Fruit fly (Drosophila melanogaster) whole organism, embryonic: ENCODE measurements around the gene ND-39.

Experiments
- Atf-2 ChIP-seq: fragments of 200-800 bp; sonication (Bioruptor generic); optimal IDR thresholded peaks from 2 replicates; lab custom pipeline; 2016; ENCODE audit warnings: missing biosample characterization, missing genetic modification characterization
- Bteb2 ChIP-seq: fragments of 200-800 bp; sonication (Bioruptor generic); optimal IDR thresholded peaks from 2 replicates; lab custom pipeline; 2016; ENCODE audit warnings: missing biosample characterization, missing genetic modification characterization
- CG10462 ChIP-seq: fragments of 200-800 bp; sonication (Bioruptor generic); optimal IDR thresholded peaks from 2 replicates; lab custom pipeline; 2016; ENCODE audit warnings: missing biosample characterization, missing genetic modification characterization
- CG10979 ChIP-seq: fragments of 200-800 bp; sonication (Bioruptor generic); optimal IDR thresholded peaks from 2 replicates; lab custom pipeline; 2018; ENCODE audit warnings: missing biosample characterization, mild to moderate bottlenecking, missing genetic modification characterization, moderate library complexity
- CG13424 ChIP-seq: fragments of 200-800 bp; sonication (Bioruptor generic); optimal IDR thresholded peaks from 2 replicates; lab custom pipeline; 2019; ENCODE audit warnings: missing biosample characterization, mild to moderate bottlenecking, missing genetic modification characterization, moderate library complexity
- CG15011 ChIP-seq: fragments of 200-800 bp; sonication (Bioruptor generic); optimal IDR thresholded peaks from 3 replicates; lab custom pipeline; 2018; ENCODE audit warnings: missing biosample characterization, mild to moderate bottlenecking, missing genetic modification characterization
- CG15269 ChIP-seq: fragments of 200-800 bp; sonication (Bioruptor generic); optimal IDR thresholded peaks from 2 replicates; lab custom pipeline; 2018; ENCODE audit warnings: missing biosample characterization, mild to moderate bottlenecking, missing genetic modification characterization, moderate library complexity
- CG16815 ChIP-seq: fragments of 200-800 bp; sonication (Bioruptor generic); optimal IDR thresholded peaks from 3 replicates; lab custom pipeline; 2017; ENCODE audit warnings: missing biosample characterization, mild to moderate bottlenecking, missing genetic modification characterization
- CG17328 ChIP-seq: fragments of 200-800 bp; sonication (Bioruptor generic); IDR thresholded peaks from 2 replicates; pipeline ENCODE4 v1.3.6; 2022; ENCODE audit warnings: missing biosample characterization, missing genetic modification characterization
- CG31441 ChIP-seq: fragments of 200-800 bp; sonication (Bioruptor generic); IDR thresholded peaks from 2 replicates; pipeline ENCODE4 v1.3.6; 2022; ENCODE audit warnings: missing biosample characterization, missing genetic modification characterization
- CG3847 ChIP-seq: fragments of 200-800 bp; sonication (Bioruptor generic); IDR thresholded peaks from 2 replicates; pipeline ENCODE4 v1.3.6; 2022; ENCODE audit warnings: missing biosample characterization, missing genetic modification characterization
- CG7786 ChIP-seq: fragments of 200-800 bp; sonication (Bioruptor generic); optimal IDR thresholded peaks from 2 replicates; lab custom pipeline; 2016; ENCODE audit warnings: missing biosample characterization, missing genetic modification characterization
- CG7928 ChIP-seq: fragments of 200-800 bp; sonication (Bioruptor generic); optimal IDR thresholded peaks from 2 replicates; lab custom pipeline; 2017; ENCODE audit warnings: missing biosample characterization, mild to moderate bottlenecking, missing genetic modification characterization
- CTCF ChIP-seq: fragments of 200-800 bp; sonication (Bioruptor generic); optimal IDR thresholded peaks from 2 replicates; lab custom pipeline; 2017; ENCODE audit warnings: missing biosample characterization, mild to moderate bottlenecking, missing genetic modification characterization, moderate library complexity
- Chrac-16 ChIP-seq: fragments of 200-800 bp; sonication (Bioruptor generic); optimal IDR thresholded peaks from 3 replicates; lab custom pipeline; 2016; ENCODE audit warnings: missing biosample characterization, missing genetic modification characterization
- D19B ChIP-seq: fragments of 200-800 bp; sonication (Bioruptor generic); optimal IDR thresholded peaks from 2 replicates; lab custom pipeline; 2017; ENCODE audit warnings: missing biosample characterization, mild to moderate bottlenecking, missing genetic modification characterization
- Deaf1 ChIP-seq: fragments of 200-800 bp; optimal IDR thresholded peaks from 3 replicates; lab custom pipeline; 2019; ENCODE audit warnings: missing biosample characterization, mild to moderate bottlenecking, missing genetic modification characterization, moderate library complexity
- E2f2 ChIP-seq: fragments of 200-800 bp; sonication (Bioruptor generic); IDR thresholded peaks from 2 replicates; pipeline ENCODE4 v1.3.6; 2022; ENCODE audit warnings: missing biosample characterization, missing genetic modification characterization
- Fer3 ChIP-seq: fragments of 200-800 bp; sonication (Bioruptor generic); optimal IDR thresholded peaks from 2 replicates; lab custom pipeline; 2018; ENCODE audit warnings: missing biosample characterization, mild to moderate bottlenecking, missing genetic modification characterization, moderate library complexity
- Hmx ChIP-seq: fragments of 200-800 bp; sonication (Bioruptor generic); optimal IDR thresholded peaks from 2 replicates; lab custom pipeline; 2016; ENCODE audit warnings: missing biosample characterization, missing genetic modification characterization
- Hr3 ChIP-seq: fragments of 200-800 bp; sonication (Bioruptor generic); optimal IDR thresholded peaks from 3 replicates; lab custom pipeline; 2016; ENCODE audit warnings: missing biosample characterization, missing genetic modification characterization
- NC2α ChIP-seq: fragments of 200-800 bp; sonication (Bioruptor generic); optimal IDR thresholded peaks from 2 replicates; lab custom pipeline; 2016; ENCODE audit warnings: missing biosample characterization, missing genetic modification characterization
- NfI ChIP-seq: fragments of 200-800 bp; sonication (Bioruptor generic); optimal IDR thresholded peaks from 3 replicates; lab custom pipeline; 2018; ENCODE audit warnings: missing biosample characterization, mild to moderate bottlenecking, missing genetic modification characterization, moderate library complexity
- Ravus ChIP-seq: fragments of 200-800 bp; sonication (Bioruptor generic); IDR thresholded peaks from 2 replicates; pipeline ENCODE4 v1.3.6; 2022; ENCODE audit warnings: missing biosample characterization, missing genetic modification characterization
- Rx ChIP-seq: fragments of 200-800 bp; sonication (Bioruptor generic); IDR thresholded peaks from 2 replicates; pipeline ENCODE4 v1.3.6; 2022; ENCODE audit warnings: missing biosample characterization, missing genetic modification characterization
- Tbp ChIP-seq: fragments of >200 bp; optimal IDR thresholded peaks from 2 replicates; lab custom pipeline; 2018; ENCODE audit warnings: missing biosample characterization, missing genetic modification characterization
- Usf ChIP-seq: fragments of 200-800 bp; sonication (Bioruptor generic); optimal IDR thresholded peaks from 2 replicates; lab custom pipeline; 2017; ENCODE audit warnings: missing genotype, missing biosample characterization, missing genetic modification characterization
- aop ChIP-seq: fragments of 200-800 bp; sonication (Bioruptor generic); IDR thresholded peaks from 2 replicates; pipeline ENCODE4 v1.3.6; 2022; ENCODE audit warnings: missing biosample characterization, missing genetic modification characterization
- bowl ChIP-seq: fragments of 200-800 bp; sonication (Bioruptor generic); IDR thresholded peaks from 2 replicates; pipeline ENCODE4 v1.3.6; 2022; ENCODE audit warnings: missing biosample characterization, missing genetic modification characterization
- dmrt99B ChIP-seq: fragments of 200-800 bp; sonication (Bioruptor generic); optimal IDR thresholded peaks from 2 replicates; lab custom pipeline; 2018; ENCODE audit warnings: missing biosample characterization, mild to moderate bottlenecking, missing genetic modification characterization, moderate library complexity
- fd102C ChIP-seq: fragments of 200-800 bp; sonication (Bioruptor generic); optimal IDR thresholded peaks from 2 replicates; lab custom pipeline; 2018; ENCODE audit warnings: missing biosample characterization, mild to moderate bottlenecking, missing genetic modification characterization, moderate library complexity
- fu2 ChIP-seq: fragments of 200-800 bp; sonication (Bioruptor generic); optimal IDR thresholded peaks from 2 replicates; lab custom pipeline; 2016; ENCODE audit warnings: missing biosample characterization, missing genetic modification characterization
- gce ChIP-seq: fragments of 200-800 bp; sonication (Bioruptor generic); IDR thresholded peaks from 3 replicates; pipeline ENCODE4 v1.3.6; 2022; ENCODE audit warnings: missing biosample characterization, missing genetic modification characterization
- her ChIP-seq: fragments of 200-800 bp; sonication (Bioruptor generic); optimal IDR thresholded peaks from 2 replicates; lab custom pipeline; 2016; ENCODE audit warnings: missing biosample characterization, missing genetic modification characterization
- insv ChIP-seq, 2 experiments: fragments of 200-800 bp; sonication (Bioruptor generic); optimal IDR thresholded peaks; 3 replicates each; lab custom pipeline; 2016 to 2018; ENCODE audit warnings: missing biosample characterization in 2 of 2, missing genetic modification characterization in 2 of 2
- lola ChIP-seq, 3 experiments: fragments of >200 bp in 2 of 3; fragments of 200-800 bp in 1 of 3; sonication (Bioruptor generic) in 1 of 3; optimal IDR thresholded peaks; 2 replicates each; lab custom pipeline; 2017 to 2019; ENCODE audit warnings: missing biosample characterization in 3 of 3, missing genetic modification characterization in 3 of 3, mild to moderate bottlenecking in 1 of 3, moderate library complexity in 1 of 3
- maf-S ChIP-seq: fragments of 200-800 bp; sonication (Bioruptor generic); optimal IDR thresholded peaks from 2 replicates; lab custom pipeline; 2016; ENCODE audit warnings: missing biosample characterization, missing genetic modification characterization
- nerfin-1 ChIP-seq: fragments of 200-800 bp; sonication (Bioruptor generic); optimal IDR thresholded peaks from 3 replicates; lab custom pipeline; 2019; ENCODE audit warnings: missing biosample characterization, mild to moderate bottlenecking, missing genetic modification characterization, moderate library complexity
- odd ChIP-seq: fragments of 200-800 bp; sonication (Bioruptor generic); optimal IDR thresholded peaks from 2 replicates; lab custom pipeline; 2017; ENCODE audit warnings: missing biosample characterization, mild to moderate bottlenecking, missing genetic modification characterization
- p53 ChIP-seq: fragments of 200-800 bp; sonication (Bioruptor generic); optimal IDR thresholded peaks from 2 replicates; lab custom pipeline; 2016; ENCODE audit warnings: missing biosample characterization, missing genetic modification characterization
- pan ChIP-seq, 4 experiments: fragments of >200 bp in 3 of 4; fragments of 200-800 bp in 1 of 4; sonication (Bioruptor generic) in 1 of 4; optimal IDR thresholded peaks in 3 of 4; IDR thresholded peaks in 1 of 4; 2 replicates each; pipeline versions ENCODE4 v1.3.6 to Lab custom; 2017 to 2022; ENCODE audit warnings: missing biosample characterization in 2 of 4, missing genetic modification characterization in 2 of 4, mixed read lengths in 1 of 4
- pb ChIP-seq: fragments of 200-800 bp; sonication (Bioruptor generic); optimal IDR thresholded peaks from 3 replicates; lab custom pipeline; 2016; ENCODE audit warnings: missing biosample characterization, missing genetic modification characterization
- pros ChIP-seq: fragments of 200-800 bp; sonication (Bioruptor generic); optimal IDR thresholded peaks from 3 replicates; lab custom pipeline; 2019; ENCODE audit warnings: missing biosample characterization, mild to moderate bottlenecking, missing genetic modification characterization, moderate library complexity
- run ChIP-seq: fragments of 200-800 bp; sonication (Bioruptor generic); optimal IDR thresholded peaks from 3 replicates; lab custom pipeline; 2018; ENCODE audit warnings: missing biosample characterization, mild to moderate bottlenecking, missing genetic modification characterization
- sd ChIP-seq: fragments of 200-800 bp; sonication (Bioruptor generic); optimal IDR thresholded peaks from 3 replicates; lab custom pipeline; 2018; ENCODE audit warnings: missing biosample characterization, mild to moderate bottlenecking, missing genetic modification characterization, moderate library complexity
- sr ChIP-seq: fragments of 200-800 bp; sonication (Bioruptor generic); IDR thresholded peaks from 3 replicates; pipeline ENCODE4 v1.3.6; 2022; ENCODE audit warnings: missing biosample characterization, missing genetic modification characterization
- stc ChIP-seq: fragments of 200-800 bp; sonication (Bioruptor generic); IDR thresholded peaks from 2 replicates; pipeline ENCODE4 v1.3.6; 2022; ENCODE audit warnings: missing biosample characterization, missing genetic modification characterization
- tio ChIP-seq: fragments of 200-800 bp; sonication (Bioruptor generic); optimal IDR thresholded peaks from 2 replicates; lab custom pipeline; 2017; ENCODE audit warnings: missing biosample characterization, missing genetic modification characterization, inconsistent platforms
- tx ChIP-seq: fragments of 200-800 bp; sonication (Bioruptor generic); optimal IDR thresholded peaks from 2 replicates; lab custom pipeline; 2016; ENCODE audit warnings: missing biosample characterization, missing genetic modification characterization
- yki ChIP-seq: fragments of >200 bp; optimal IDR thresholded peaks from 3 replicates; lab custom pipeline; 2018
- zfh2 ChIP-seq: fragments of 200-800 bp; sonication (Bioruptor generic); optimal IDR thresholded peaks from 2 replicates; lab custom pipeline; 2016; ENCODE audit warnings: missing biosample characterization, missing genetic modification characterization

ND-39 gene

DNA sequence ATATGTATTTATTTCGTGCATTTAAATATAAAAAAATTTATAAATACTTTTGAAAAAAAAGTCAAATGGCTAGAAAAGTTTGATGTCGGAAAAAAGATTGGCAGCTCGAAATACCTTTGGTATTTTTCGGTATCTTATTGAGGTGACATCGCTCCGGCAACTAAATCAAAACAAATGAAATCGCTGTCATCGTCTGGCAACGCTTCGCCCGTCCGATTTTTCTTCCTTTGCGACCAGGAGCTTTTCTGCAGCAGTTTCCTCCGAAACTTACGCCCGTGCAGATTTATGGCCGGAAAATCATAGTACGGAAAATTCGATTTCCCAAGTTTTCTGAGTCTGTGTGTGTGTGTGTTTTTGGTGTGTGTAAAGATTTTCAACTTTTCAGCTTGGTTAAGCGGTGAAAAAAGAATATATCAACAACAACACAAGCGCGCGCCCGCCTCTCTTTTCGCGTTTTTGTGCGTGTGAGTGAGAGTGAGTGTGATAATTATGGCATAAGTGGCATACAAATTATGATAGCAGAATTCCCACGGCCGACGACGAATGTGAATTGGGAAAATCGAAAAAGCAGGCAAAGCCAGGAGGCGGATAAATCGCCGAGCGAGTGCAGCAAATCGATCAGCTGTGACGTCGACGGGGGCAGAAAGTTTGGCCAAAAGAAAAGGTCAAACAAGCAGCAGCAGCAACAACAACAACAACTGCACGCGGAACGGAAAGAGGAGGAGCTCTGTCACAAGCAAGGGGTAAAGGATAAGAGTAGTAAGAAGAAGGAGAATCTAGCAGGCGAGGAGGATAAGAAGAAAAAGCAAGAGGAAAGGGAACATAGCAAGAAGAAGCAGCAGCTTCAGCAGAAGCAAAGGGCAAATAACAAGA lies 5.5 kb downstream of the ND-39 start, which contains the start of gene CG32425 (continued):
- no peak for TF ChIP-seq Atf-2
- no peak for TF ChIP-seq sd (tag; lab: Kevin White, UChicago)
- TF ChIP-seq CG16815 (GFP tag; lab: Kevin White, UChicago), result no peak
- no peak for TF ChIP-seq p53
- TF ChIP-seq CG15011 (GFP tag; lab: Kevin White, UChicago), result no peak
- TF ChIP-seq aop (GFP tag; lab: Robert Waterston, UW), result no peak
- TF ChIP-seq CG7786 (GFP tag; lab: Kevin White, UChicago), result no peak
- no peak for TF ChIP-seq Hmx (GFP tag; lab: Kevin White, UChicago)
- TF ChIP-seq Ravus (GFP tag; lab: Robert Waterston, UW), result no peak
- no peak for TF ChIP-seq CG7928 (GFP tag; lab: Kevin White, UChicago)
- TF ChIP-seq Rx, result no peak
- TF ChIP-seq fd102C (GFP tag; lab: Kevin White, UChicago), result no peak
- TF ChIP-seq NC2α (GFP tag; lab: Kevin White, UChicago), result no peak
- TF ChIP-seq pros, result no peak
- no peak for TF ChIP-seq stc (GFP tag; lab: Robert Waterston, UW)
- TF ChIP-seq tio (GFP tag; lab: Kevin White, UChicago), result no peak
- no peak for TF ChIP-seq Tbp (GFP tag; lab: Kevin White, UChicago)
- TF ChIP-seq sr (GFP tag; lab: Robert Waterston, UW), result no peak
- 0 out of 2 replicates have a peak, but pooled peaks have one; percentile 9 for TF ChIP-seq CG31441
- TF ChIP-seq CG10462 (GFP tag; lab: Kevin White, UChicago), result no peak
- no peak for TF ChIP-seq Usf (GFP tag; lab: Kevin White, UChicago)
- TF ChIP-seq CG15269 (tag; lab: Kevin White, UChicago), result peak; percentile 21
- TF ChIP-seq CG3847 (GFP tag; lab: Robert Waterston, UW), result peak; percentile 23; the same call in 1 of the 2 replicates
- no peak for TF ChIP-seq Bteb2
- TF ChIP-seq D19B (GFP tag; lab: Kevin White, UChicago), result no peak
- no peak for TF ChIP-seq pb (GFP tag; lab: Kevin White, UChicago)
- TF ChIP-seq Hr3 (GFP tag; lab: Kevin White, UChicago), result no peak
- TF ChIP-seq E2f2 (GFP tag; lab: Robert Waterston, UW), result peak; percentile 51
- no peak for TF ChIP-seq maf-S (GFP tag; lab: Kevin White, UChicago)
- TF ChIP-seq odd (GFP tag; lab: Kevin White, UChicago), result no peak
- TF ChIP-seq CG10979, result no peak
- TF ChIP-seq Fer3 (tag; lab: Kevin White, UChicago), result peak; percentile 33
- TF ChIP-seq Deaf1 (tag; lab: Kevin White, UChicago), result no peak
- TF ChIP-seq bowl (GFP tag; lab: Robert Waterston, UW), result no peak
- no peak for TF ChIP-seq yki
- peak; percentile 8 for TF ChIP-seq nerfin-1 (tag; lab: Kevin White, UChicago)
- TF ChIP-seq fu2 (GFP tag; lab: Kevin White, UChicago), result no peak
- TF ChIP-seq insv (GFP tag; optimal IDR thresholded peaks at IDR 0.05; lab: Kevin White, UChicago), result no peak
- no peak for TF ChIP-seq CG13424
- TF ChIP-seq pan (optimal IDR thresholded peaks at IDR 0.05; lab: Kevin White, UChicago), result no peak
- no peak for TF ChIP-seq pan (GFP tag; optimal IDR thresholded peaks at IDR 0.05 in 1 of 2, IDR thresholded peaks at IDR 0.05 in 1 of 2)
- TF ChIP-seq run, result no peak
- no peak for TF ChIP-seq zfh2 (GFP tag; lab: Kevin White, UChicago)
- TF ChIP-seq her, result no peak
- no peak for TF ChIP-seq gce (GFP tag; lab: Robert Waterston, UW)
- no peak for TF ChIP-seq tx (GFP tag; lab: Kevin White, UChicago)
- no peak for TF ChIP-seq NfI (GFP tag; lab: Kevin White, UChicago)
- no peak for TF ChIP-seq lola (GFP tag; optimal IDR thresholded peaks at IDR 0.05; lab: Kevin White, UChicago)
- TF ChIP-seq CTCF (GFP tag; lab: Kevin White, UChicago), result peak; percentile 42
- TF ChIP-seq dmrt99B, result no peak
- no peak for TF ChIP-seq Chrac-16 (GFP tag; lab: Kevin White, UChicago)
- no peak for TF ChIP-seq CG17328 (GFP tag; lab: Robert Waterston, UW)
